Fruit fly (Drosophila melanogaster): ENCODE data around the gene CG8939.

The CG8939 gene

DNA sequence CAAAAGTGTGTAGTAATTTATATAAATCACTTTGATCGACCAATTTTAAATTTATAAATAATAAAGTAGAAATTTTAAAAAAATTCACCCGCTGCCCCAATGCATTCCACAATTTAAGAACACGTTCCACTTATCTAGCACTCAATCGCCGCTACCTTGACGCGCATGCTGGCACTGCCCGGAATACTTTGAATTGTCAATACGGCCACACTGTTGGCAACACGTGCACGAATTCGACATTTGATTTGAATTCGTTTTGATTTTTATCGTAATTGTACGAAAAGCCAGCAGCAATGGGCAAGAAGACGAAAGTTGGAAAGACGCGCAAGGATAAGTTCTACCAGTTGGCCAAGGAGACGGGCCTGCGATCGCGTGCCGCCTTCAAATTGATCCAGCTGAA lies at the start of gene CG8939:
Gene CG8939, plus strand, starts transcription at position 186 of the 400 bp plus-strand sequence.
- TF ChIP-seq tj (GFP tag; optimal IDR thresholded peaks at IDR 0.05): no peak
- peak; percentile 99 for TF ChIP-seq Mnt (GFP tag; optimal IDR thresholded peaks at IDR 0.05)

- TF ChIP-seq kay (GFP tag; ENCODE audit: borderline replicate concordance) (no peak), cnc (optimal IDR thresholded peaks at IDR 0.05) (no peak), bab1 (GFP tag; optimal IDR thresholded peaks at IDR 0.05) (no peak), CG14711 (tag; optimal IDR thresholded peaks at IDR 0.05) (no peak), CG11617 (GFP tag; optimal IDR thresholded peaks at IDR 0.05) (no peak), CG33017 (tag; optimal IDR thresholded peaks at IDR 0.05) (no peak), Clk (GFP tag; optimal IDR thresholded peaks at IDR 0.05) (no peak), Hr96 (GFP tag; optimal IDR thresholded peaks at IDR 0.05) (no peak)
Observed at dm6 chrX:15950056-15950455, 46.8 kb upstream of the CG8939 start.

- TF ChIP-seq CG11617 (GFP tag; optimal IDR thresholded peaks at IDR 0.05) (no peak), Mnt (GFP tag; optimal IDR thresholded peaks at IDR 0.05) (no peak), CG7045 (GFP tag; optimal IDR thresholded peaks at IDR 0.05) (no peak), CG1620 (GFP tag; optimal IDR thresholded peaks at IDR 0.05) (no peak), pad (GFP tag; optimal IDR thresholded peaks at IDR 0.05) (no peak), CG33017 (tag; optimal IDR thresholded peaks at IDR 0.05) (no peak), cnc (optimal IDR thresholded peaks at IDR 0.05) (no peak), CG12768 (GFP tag; optimal IDR thresholded peaks at IDR 0.05) (no peak), tj (GFP tag; optimal IDR thresholded peaks at IDR 0.05) (no peak), cic (GFP tag; optimal IDR thresholded peaks at IDR 0.05) (no peak), bab1 (GFP tag; optimal IDR thresholded peaks at IDR 0.05) (no peak), Hr96 (GFP tag; optimal IDR thresholded peaks at IDR 0.05) (no peak)
Observed at dm6 chrX:15969577-15969976, 27.2 kb upstream of the CG8939 start.

DNA sequence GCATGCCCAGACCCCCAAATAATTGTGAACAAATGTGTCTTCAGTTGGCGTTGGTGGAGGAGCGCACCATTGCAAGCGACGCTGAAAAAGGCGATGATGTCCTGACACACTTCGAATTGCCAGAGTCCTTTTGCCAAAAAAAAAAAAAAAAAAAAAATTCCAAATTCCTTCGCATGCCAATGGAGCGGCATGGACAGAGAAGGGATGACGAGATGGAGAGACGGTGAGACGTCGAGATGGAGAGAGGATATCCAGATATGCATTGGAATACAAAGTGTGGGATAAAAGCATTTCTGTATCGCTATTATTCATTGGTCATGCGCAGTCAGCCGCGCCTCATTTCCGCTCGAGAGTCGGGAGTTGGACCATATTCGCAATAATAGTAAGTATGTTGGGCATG lies 25.2 kb upstream of the CG8939 start:
- TF ChIP-seq bab1 (GFP tag; optimal IDR thresholded peaks at IDR 0.05) (no peak), CG1620 (GFP tag; optimal IDR thresholded peaks at IDR 0.05) (no peak), CG12768 (GFP tag; optimal IDR thresholded peaks at IDR 0.05) (no peak), CG5204 (GFP tag; optimal IDR thresholded peaks at IDR 0.05) (no peak), CG11617 (GFP tag; optimal IDR thresholded peaks at IDR 0.05) (no peak), CG7045 (GFP tag; optimal IDR thresholded peaks at IDR 0.05) (no peak), pad (GFP tag; optimal IDR thresholded peaks at IDR 0.05) (no peak), tj (GFP tag; optimal IDR thresholded peaks at IDR 0.05) (no peak)

- no peak for TF ChIP-seq CG7045 (GFP tag; optimal IDR thresholded peaks at IDR 0.05)
- no peak for TF ChIP-seq Clk (GFP tag; optimal IDR thresholded peaks at IDR 0.05)
- TF ChIP-seq kay (GFP tag; ENCODE audit: borderline replicate concordance): no peak
- no peak for TF ChIP-seq tj (GFP tag; optimal IDR thresholded peaks at IDR 0.05)
- no peak for TF ChIP-seq ovo (GFP tag; optimal IDR thresholded peaks at IDR 0.05)
- no peak for TF ChIP-seq CG1620 (GFP tag; optimal IDR thresholded peaks at IDR 0.05)
- no peak for TF ChIP-seq cnc (optimal IDR thresholded peaks at IDR 0.05)
- TF ChIP-seq Crg-1 (GFP tag; optimal IDR thresholded peaks at IDR 0.05): no peak
- TF ChIP-seq Hr96 (GFP tag; optimal IDR thresholded peaks at IDR 0.05): no peak
- no peak for TF ChIP-seq CG33017 (tag; optimal IDR thresholded peaks at IDR 0.05)
Observed at dm6 chrX:15973157-15973774, 23.6 kb upstream of the CG8939 start, which contains the start of gene mmd. mmd (minus strand) TSS chrX:15973159.

DNA sequence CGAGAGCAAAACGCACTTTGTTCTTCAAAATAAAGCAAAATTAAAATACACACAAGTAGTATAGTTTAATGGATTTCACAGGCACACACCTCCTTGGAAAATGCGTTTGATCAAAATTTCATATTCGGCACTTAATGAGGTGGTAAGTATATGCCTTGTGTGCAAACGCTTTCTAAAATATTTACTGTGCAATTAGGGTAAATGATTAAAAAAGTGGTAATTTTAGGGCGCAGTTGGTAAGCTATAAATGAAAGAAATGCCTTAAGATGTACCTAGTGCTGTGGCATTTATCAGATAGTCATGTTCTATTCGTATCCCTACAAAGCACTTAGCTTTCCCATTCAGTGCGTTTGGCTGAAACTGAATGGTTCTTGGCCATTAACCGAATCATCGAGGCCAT lies 22.7 kb upstream of the CG8939 start, which contains the start of gene Or13a:
Gene Or13a, plus strand, starts transcription at position 301 of the 400 bp plus-strand sequence.
- TF ChIP-seq tj (GFP tag; optimal IDR thresholded peaks at IDR 0.05): no peak
- no peak for TF ChIP-seq pad (GFP tag; optimal IDR thresholded peaks at IDR 0.05)
- TF ChIP-seq bab1 (GFP tag; optimal IDR thresholded peaks at IDR 0.05): no peak
- no peak for TF ChIP-seq kay (GFP tag; ENCODE audit: borderline replicate concordance)
- TF ChIP-seq toe (GFP tag; optimal IDR thresholded peaks at IDR 0.05): no peak
- TF ChIP-seq CG5204 (GFP tag; optimal IDR thresholded peaks at IDR 0.05): no peak
- no peak for TF ChIP-seq CG7045 (GFP tag; optimal IDR thresholded peaks at IDR 0.05)
- no peak for TF ChIP-seq Crg-1 (GFP tag; optimal IDR thresholded peaks at IDR 0.05)
- no peak for TF ChIP-seq cnc (optimal IDR thresholded peaks at IDR 0.05)
- TF ChIP-seq Hr96 (GFP tag; optimal IDR thresholded peaks at IDR 0.05): no peak
- TF ChIP-seq ovo (GFP tag; optimal IDR thresholded peaks at IDR 0.05): no peak
- TF ChIP-seq CG12768 (GFP tag; optimal IDR thresholded peaks at IDR 0.05): no peak
- TF ChIP-seq Clk (GFP tag; optimal IDR thresholded peaks at IDR 0.05): no peak
- no peak for TF ChIP-seq cic (GFP tag; optimal IDR thresholded peaks at IDR 0.05)
- no peak for TF ChIP-seq CG14711 (tag; optimal IDR thresholded peaks at IDR 0.05)
- TF ChIP-seq CG1620 (GFP tag; optimal IDR thresholded peaks at IDR 0.05): no peak
- no peak for TF ChIP-seq Mnt (GFP tag; optimal IDR thresholded peaks at IDR 0.05)
- TF ChIP-seq CG33017 (tag; optimal IDR thresholded peaks at IDR 0.05): no peak
- TF ChIP-seq CG11617 (GFP tag; optimal IDR thresholded peaks at IDR 0.05): no peak

- no peak for TF ChIP-seq CG14711 (tag; optimal IDR thresholded peaks at IDR 0.05)
- TF ChIP-seq CG7045 (GFP tag; optimal IDR thresholded peaks at IDR 0.05): no peak
- no peak for TF ChIP-seq CG5204 (GFP tag; optimal IDR thresholded peaks at IDR 0.05)
- no peak for TF ChIP-seq CG12768 (GFP tag; optimal IDR thresholded peaks at IDR 0.05)
- TF ChIP-seq kay (GFP tag; ENCODE audit: borderline replicate concordance): no peak
- no peak for TF ChIP-seq Clk (GFP tag; optimal IDR thresholded peaks at IDR 0.05)
Observed at dm6 chrX:15976568-15976967, 20.2 kb upstream of the CG8939 start, which contains the start of gene CG42766. CG42766 (plus strand) TSS chrX:15976868.
